Worm (Caenorhabditis elegans) whole organism, young adult: Measurements from ENCODE around the gene C41G6.12.

ENCODE experiments used
- B0336.3 ChIP-seq: fragments of 200-800 bp; sonication (Bioruptor generic); IDR thresholded peaks from 2 replicates; pipeline ENCODE4 v1.3.6; 2022; ENCODE audit warnings: missing genetic modification characterization, missing compliant biosample characterization
- C06A6.2 ChIP-seq: fragments of 200-800 bp; sonication (Bioruptor generic); conservative IDR thresholded peaks from 2 replicates; pipeline ENCODE4 v1.3.6; 2022; ENCODE audit warnings: missing genetic modification characterization, missing compliant biosample characterization
- C17E4.6 ChIP-seq: fragments of 200-800 bp; sonication (Bioruptor generic); IDR thresholded peaks from 2 replicates; pipeline ENCODE4 v1.3.6; 2022; ENCODE audit warnings: missing genetic modification reagents, missing genetic modification characterization, missing compliant biosample characterization
- D2030.7 ChIP-seq: fragments of 200-800 bp; sonication (Bioruptor generic); IDR thresholded peaks from 2 replicates; pipeline ENCODE4 v1.3.6; 2022; ENCODE audit warnings: missing genetic modification reagents, missing genetic modification characterization, missing compliant biosample characterization
- F57A8.1 ChIP-seq: fragments of 200-800 bp; sonication (Bioruptor generic); optimal IDR thresholded peaks from 2 replicates; lab custom pipeline; 2018; ENCODE audit warnings: mild to moderate bottlenecking, missing genetic modification characterization, moderate library complexity, missing compliant biosample characterization
- F57C9.4 ChIP-seq: sonication (generic microtip); optimal IDR thresholded peaks from 2 replicates; lab custom pipeline; 2017; ENCODE audit warnings: mild to moderate bottlenecking, missing genetic modification characterization, missing compliant biosample characterization
- Y53F4B.3 ChIP-seq: fragments of 200-800 bp; sonication (Bioruptor generic); IDR thresholded peaks from 2 replicates; pipeline ENCODE4 v1.3.6; 2022; ENCODE audit warnings: missing genetic modification reagents, missing genetic modification characterization, missing compliant biosample characterization
- Y95B8A.8 ChIP-seq: fragments of 200-800 bp; sonication (Bioruptor generic); IDR thresholded peaks from 2 replicates; pipeline ENCODE4 v1.3.6; 2022; ENCODE audit warnings: missing genetic modification reagents, missing genetic modification characterization, missing compliant biosample characterization
- akir-1 ChIP-seq: fragments of 200-800 bp; sonication (Bioruptor generic); optimal IDR thresholded peaks from 2 replicates; lab custom pipeline; 2018; ENCODE audit warnings: mild to moderate bottlenecking, missing genetic modification characterization, moderate library complexity, missing compliant biosample characterization
- aptf-3 ChIP-seq: fragments of 200-800 bp; sonication (Bioruptor generic); IDR thresholded peaks from 2 replicates; pipeline ENCODE4 v1.3.6; 2022; ENCODE audit warnings: missing genetic modification characterization, missing compliant biosample characterization
- attf-3 ChIP-seq: fragments of 200-800 bp; sonication (Bioruptor generic); conservative IDR thresholded peaks from 2 replicates; pipeline ENCODE4 v1.3.6; 2022; ENCODE audit warnings: missing genetic modification reagents, missing genetic modification characterization, missing compliant biosample characterization
- attf-5 ChIP-seq: fragments of 200-800 bp; sonication (Bioruptor generic); optimal IDR thresholded peaks from 2 replicates; lab custom pipeline; 2018; ENCODE audit warnings: mild to moderate bottlenecking, missing genetic modification characterization, missing compliant biosample characterization
- bed-2 ChIP-seq: fragments of 200-800 bp; sonication (Bioruptor generic); IDR thresholded peaks from 2 replicates; pipeline ENCODE4 v1.3.6; 2022; ENCODE audit warnings: missing genetic modification reagents, missing genetic modification characterization, missing compliant biosample characterization
- ccch-3 ChIP-seq: fragments of 200-800 bp; sonication (Bioruptor generic); optimal IDR thresholded peaks from 2 replicates; lab custom pipeline; 2018; ENCODE audit warnings: mild to moderate bottlenecking, missing genetic modification characterization, missing compliant biosample characterization
- cebp-1 ChIP-seq, 2 experiments: fragments of 200-800 bp in 1 of 2; sonication (Bioruptor generic) in 1 of 2; sonication (generic microtip) in 1 of 2; IDR thresholded peaks in 1 of 2; optimal IDR thresholded peaks in 1 of 2; 2 replicates each; pipeline versions ENCODE4 v1.3.6 to Lab custom; 2017 to 2022; ENCODE audit warnings: missing compliant biosample characterization in 2 of 2, missing genetic modification characterization in 2 of 2, mild to moderate bottlenecking in 1 of 2, missing genetic modification reagents in 1 of 2, moderate library complexity in 1 of 2
- ceh-100 ChIP-seq: fragments of 200-800 bp; sonication (Bioruptor generic); IDR thresholded peaks from 2 replicates; pipeline ENCODE4 v1.3.6; 2022; ENCODE audit warnings: missing genetic modification reagents, missing genetic modification characterization, missing compliant biosample characterization
- ceh-40 ChIP-seq: fragments of 200-800 bp; sonication (Bioruptor generic); IDR thresholded peaks from 2 replicates; pipeline ENCODE4 v1.3.6; 2022; ENCODE audit warnings: missing genetic modification characterization, missing compliant biosample characterization
- ceh-58 ChIP-seq: fragments of 200-800 bp; sonication (Bioruptor generic); IDR thresholded peaks from 2 replicates; pipeline ENCODE4 v1.3.6; 2022; ENCODE audit warnings: missing genetic modification characterization, missing compliant biosample characterization
- ceh-79 ChIP-seq: sonication (generic microtip); optimal IDR thresholded peaks from 2 replicates; lab custom pipeline; 2017; ENCODE audit warnings: mild to moderate bottlenecking, missing genetic modification characterization, missing compliant biosample characterization
- dox-1 ChIP-seq: fragments of 200-800 bp; sonication (Bioruptor generic); IDR thresholded peaks from 2 replicates; pipeline ENCODE4 v1.3.6; 2022; ENCODE audit warnings: missing genetic modification reagents, missing genetic modification characterization, missing compliant biosample characterization
- dpff-1 ChIP-seq: sonication (generic microtip); optimal IDR thresholded peaks from 2 replicates; lab custom pipeline; 2017; ENCODE audit warnings: mild to moderate bottlenecking, missing genetic modification characterization, missing compliant biosample characterization
- efl-1 ChIP-seq: fragments of 150-350 bp; optimal IDR thresholded peaks from 2 replicates; lab custom pipeline; 2014; ENCODE audit warnings: missing biosample characterization, missing genetic modification reagents, missing genetic modification characterization
- egl-44 ChIP-seq: fragments of 200-800 bp; sonication (Bioruptor generic); IDR thresholded peaks from 2 replicates; pipeline ENCODE4 v1.3.6; 2022; ENCODE audit warnings: missing genetic modification reagents, missing genetic modification characterization, missing compliant biosample characterization
- ekl-4 ChIP-seq: fragments of 200-800 bp; sonication (Bioruptor generic); IDR thresholded peaks from 2 replicates; pipeline ENCODE4 v1.3.6; 2022; ENCODE audit warnings: missing genetic modification reagents, missing genetic modification characterization, missing compliant biosample characterization
- ets-4 ChIP-seq: fragments of 200-800 bp; sonication (Bioruptor generic); optimal IDR thresholded peaks from 2 replicates; lab custom pipeline; 2018; ENCODE audit warnings: mild to moderate bottlenecking, missing genetic modification characterization, missing compliant biosample characterization
- hmg-1.2 ChIP-seq: fragments of 200-800 bp; sonication (Bioruptor generic); IDR thresholded peaks from 2 replicates; pipeline ENCODE4 v1.3.6; 2022; ENCODE audit warnings: missing genetic modification reagents, missing genetic modification characterization, missing compliant biosample characterization
- let-607 ChIP-seq, 2 experiments: fragments of 200-800 bp in 1 of 2; sonication (Bioruptor generic) in 1 of 2; sonication (generic microtip) in 1 of 2; optimal IDR thresholded peaks; 2 replicates each; lab custom pipeline; 2016 to 2018; ENCODE audit warnings: mild to moderate bottlenecking in 2 of 2, missing compliant biosample characterization in 2 of 2, missing genetic modification characterization in 2 of 2, moderate library complexity in 2 of 2, missing genotype in 1 of 2
- lin-54 ChIP-seq: fragments of 200-800 bp; sonication (Bioruptor generic); optimal IDR thresholded peaks from 2 replicates; lab custom pipeline; 2018; ENCODE audit warnings: mild to moderate bottlenecking, missing genetic modification characterization, missing compliant biosample characterization
- lir-1 ChIP-seq: fragments of 200-800 bp; sonication (Bioruptor generic); conservative IDR thresholded peaks from 2 replicates; pipeline ENCODE4 v1.3.6; 2022; ENCODE audit warnings: missing genetic modification reagents, missing genetic modification characterization, missing compliant biosample characterization
- mel-28 ChIP-seq: sonication (generic microtip); optimal IDR thresholded peaks from 2 replicates; lab custom pipeline; 2016; ENCODE audit warnings: borderline replicate concordance, mild to moderate bottlenecking, missing genetic modification characterization, missing compliant biosample characterization
- mes-4 ChIP-seq: sonication (generic microtip); optimal IDR thresholded peaks from 2 replicates; lab custom pipeline; 2016; ENCODE audit warnings: missing genotype, missing genetic modification characterization, missing compliant biosample characterization
- nfya-2 ChIP-seq: fragments of 200-800 bp; sonication (Bioruptor generic); IDR thresholded peaks from 2 replicates; pipeline ENCODE4 v1.3.6; 2022; ENCODE audit warnings: missing genetic modification reagents, missing genetic modification characterization, missing compliant biosample characterization
- nhr-120 ChIP-seq: fragments of 200-800 bp; sonication (Bioruptor generic); IDR thresholded peaks from 2 replicates; pipeline ENCODE4 v1.3.6; 2022; ENCODE audit warnings: missing genetic modification characterization, missing compliant biosample characterization
- nhr-80 ChIP-seq: sonication (generic microtip); optimal IDR thresholded peaks from 2 replicates; lab custom pipeline; 2016; ENCODE audit warnings: missing genetic modification characterization, missing compliant biosample characterization
- pha-4 ChIP-seq: fragments of 150-350 bp; sonication (generic microtip); optimal IDR thresholded peaks from 2 replicates; lab custom pipeline; 2014; ENCODE audit warnings: missing biosample characterization, missing genetic modification reagents, missing genetic modification characterization
- rpc-1 ChIP-seq, 2 experiments: fragments of 150-350 bp in 1 of 2; sonication (generic microtip) in 1 of 2; optimal IDR thresholded peaks; 2 replicates each; lab custom pipeline; 2014 to 2018; ENCODE audit warnings: missing biosample characterization in 1 of 2, missing genetic modification characterization in 1 of 2, missing genetic modification reagents in 1 of 2, missing genotype in 1 of 2
- snpc-1.1 ChIP-seq: sonication (generic microtip); optimal IDR thresholded peaks from 2 replicates; lab custom pipeline; 2017; ENCODE audit warnings: missing genetic modification characterization, mild to moderate bottlenecking, missing compliant biosample characterization, antibody characterized with exemption, moderate library complexity, missing genotype, missing genetic modification reagents; ENCODE audit not compliant: insufficient read depth
- snpc-3.4 ChIP-seq: sonication (generic microtip); optimal IDR thresholded peaks from 2 replicates; lab custom pipeline; 2017; ENCODE audit warnings: missing genetic modification characterization, mild to moderate bottlenecking, missing compliant biosample characterization, antibody characterized with exemption, moderate library complexity, missing genotype, missing genetic modification reagents
- sptf-2 ChIP-seq: fragments of 200-800 bp; sonication (Bioruptor generic); optimal IDR thresholded peaks from 2 replicates; lab custom pipeline; 2018; ENCODE audit warnings: mild to moderate bottlenecking, missing genetic modification characterization, missing compliant biosample characterization
- tbx-9 ChIP-seq: sonication (generic microtip); optimal IDR thresholded peaks from 2 replicates; lab custom pipeline; 2016; ENCODE audit warnings: borderline replicate concordance, missing genetic modification characterization, inconsistent platforms, missing compliant biosample characterization
- xnd-1 ChIP-seq: sonication (generic microtip); optimal IDR thresholded peaks from 2 replicates; lab custom pipeline; 2016; ENCODE audit warnings: missing genotype, missing genetic modification reagents, missing genetic modification characterization, missing compliant biosample characterization
- ztf-28 ChIP-seq: fragments of 200-800 bp; sonication (Bioruptor generic); IDR thresholded peaks from 2 replicates; pipeline ENCODE4 v1.3.6; 2022; ENCODE audit warnings: missing genetic modification reagents, missing genetic modification characterization, missing compliant biosample characterization

C41G6.12 gene

ce11 chrV:15186259-15186927, 21.2 kb downstream of the C41G6.12 start, which contains the start of gene Y75B12B.3 (continued):
- TF ChIP-seq lir-1 (GFP tag; lab: Robert Waterston, UW) (no peak), efl-1 (GFP tag; lab: Kevin White, UChicago) (no peak)

ce11 chrV:15184097-15185040, 23.2 kb downstream of the C41G6.12 start, which contains the start of gene Y75B12B.1:
TSS of gene Y75B12B.1 (plus strand) at chrV:15184699.
- TF ChIP-seq bed-2 (no peak), attf-5 (GFP tag; lab: Kevin White, UChicago) (no peak), ceh-79 (tag; lab: Kevin White, UChicago) (no peak), snpc-1.1 (tag; lab: Kevin White, UChicago) (peak; percentile 33), nhr-120 (no peak), snpc-3.4 (tag; lab: Kevin White, UChicago) (peak; percentile 66), dpff-1 (no peak), ceh-58 (GFP tag; lab: Robert Waterston, UW) (no peak), sptf-2 (GFP tag; lab: Kevin White, UChicago) (no peak), C17E4.6 (GFP tag; lab: Robert Waterston, UW) (no peak), ceh-100 (GFP tag; lab: Robert Waterston, UW) (peak; percentile 79), pha-4 (tag; lab: Kevin White, UChicago) (no peak), cebp-1 (GFP tag; IDR thresholded peaks at IDR 0.05; lab: Robert Waterston, UW) (no peak), cebp-1 (tag; optimal IDR thresholded peaks at IDR 0.05; lab: Kevin White, UChicago) (no peak), egl-44 (GFP tag; lab: Robert Waterston, UW) (no peak), ets-4 (GFP tag; lab: Kevin White, UChicago) (no peak), attf-3 (GFP tag; lab: Robert Waterston, UW) (no peak), nfya-2 (GFP tag; lab: Robert Waterston, UW) (no peak), ekl-4 (GFP tag; lab: Robert Waterston, UW) (0 out of 2 replicates have a peak, but pooled peaks have one; percentile 52), C06A6.2 (GFP tag; lab: Robert Waterston, UW) (no peak), xnd-1 (tag; lab: Kevin White, UChicago) (peak; percentile 95), hmg-1.2 (GFP tag; lab: Robert Waterston, UW) (peak; percentile 9; the same call in 1 of the 2 replicates), nhr-80 (tag; lab: Kevin White, UChicago) (no peak), let-607 (tag; optimal IDR thresholded peaks at IDR 0.05; lab: Kevin White, UChicago) (no peak), F57A8.1 (GFP tag; lab: Kevin White, UChicago) (no peak), tbx-9 (no peak), F57C9.4 (no peak), ccch-3 (GFP tag; lab: Kevin White, UChicago) (no peak), mes-4 (tag; lab: Kevin White, UChicago) (no peak), akir-1 (GFP tag; lab: Kevin White, UChicago) (no peak), Y95B8A.8 (GFP tag; lab: Robert Waterston, UW) (no peak), Y53F4B.3 (no peak), mel-28 (tag; lab: Kevin White, UChicago) (no peak), dox-1 (peak; percentile 68), D2030.7 (GFP tag; lab: Robert Waterston, UW) (peak; percentile 89), aptf-3 (no peak), lir-1 (GFP tag; lab: Robert Waterston, UW) (no peak), ztf-28 (GFP tag; lab: Robert Waterston, UW) (0 out of 2 replicates have a peak, but pooled peaks have one; percentile 57), lin-54 (GFP tag; lab: Kevin White, UChicago) (peak; percentile 67), ceh-40 (GFP tag; lab: Robert Waterston, UW) (no peak), B0336.3 (peak; percentile 84), rpc-1 (optimal IDR thresholded peaks at IDR 0.05; lab: Kevin White, UChicago) (no peak), rpc-1 (tag; optimal IDR thresholded peaks at IDR 0.05; lab: Kevin White, UChicago) (peak; percentile 10)
